Fruit fly (Drosophila melanogaster): ENCODE results near the gene Fkbp39.

The Fkbp39 gene

DNA sequence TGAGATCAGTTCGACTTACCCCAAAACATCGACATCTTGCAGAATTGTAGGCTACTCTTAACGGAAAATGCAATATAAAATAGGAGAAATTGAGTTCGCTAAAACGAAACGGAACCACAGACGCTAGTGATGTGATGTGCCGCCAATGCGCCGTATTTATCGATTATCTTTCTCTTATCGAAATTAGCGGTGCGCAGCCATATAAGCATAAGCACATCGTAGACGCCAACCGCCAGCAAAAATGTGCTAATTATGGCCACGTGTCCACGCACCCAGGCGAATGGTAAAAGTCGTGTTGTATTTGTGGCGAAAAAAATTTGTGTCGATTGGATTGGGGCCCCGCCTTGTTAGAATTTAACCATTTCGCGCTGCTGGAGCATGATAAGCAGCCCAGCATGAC is at the start of gene Fkbp39, which contains the start of gene Cyfip (continued):
- TF ChIP-seq fru (optimal IDR thresholded peaks at IDR 0.05) (no peak), z (GFP tag; IDR thresholded peaks at IDR 0.05) (no peak), CG6683 (GFP tag; optimal IDR thresholded peaks at IDR 0.05) (no peak), p53 (GFP tag; optimal IDR thresholded peaks at IDR 0.05) (peak; percentile 62), chinmo (GFP tag; IDR thresholded peaks at IDR 0.05; ENCODE audit: partially characterized antibody) (0 out of 4 replicates have a peak, but pooled peaks have one; percentile 65), CG8765 (GFP tag; IDR thresholded peaks at IDR 0.05) (no peak), CG18476 (GFP tag; optimal IDR thresholded peaks at IDR 0.05) (no peak), zen2 (GFP tag; IDR thresholded peaks at IDR 0.05; ENCODE audit: partially characterized antibody) (peak; percentile 31; the same call in 1 of the 3 replicates), Usf (GFP tag; optimal IDR thresholded peaks at IDR 0.05) (no peak), salm (tag; optimal IDR thresholded peaks at IDR 0.05) (no peak), CG12769 (tag; optimal IDR thresholded peaks at IDR 0.05) (no peak), unpg (GFP tag; optimal IDR thresholded peaks at IDR 0.05) (no peak), Dad (GFP tag; optimal IDR thresholded peaks at IDR 0.05) (peak; percentile 59), Mes4 (GFP tag; optimal IDR thresholded peaks at IDR 0.05) (peak; percentile 52), exex (tag; optimal IDR thresholded peaks at IDR 0.05) (no peak), lilli (GFP tag; optimal IDR thresholded peaks at IDR 0.05) (peak; percentile 74), CG6654 (GFP tag; optimal IDR thresholded peaks at IDR 0.05) (no peak), Mad (GFP tag; optimal IDR thresholded peaks at IDR 0.05) (no peak), Gug (GFP tag; IDR thresholded peaks at IDR 0.05) (peak; percentile 38; the same call in 1 of the 4 replicates), CG16813 (GFP tag; IDR thresholded peaks at IDR 0.05; ENCODE audit: partially characterized antibody) (peak; percentile 74), ro (GFP tag; IDR thresholded peaks at IDR 0.05) (no peak), Doc2 (GFP tag; IDR thresholded peaks at IDR 0.05) (no peak), CG7372 (GFP tag; IDR thresholded peaks at IDR 0.05) (no peak), crp (GFP tag; optimal IDR thresholded peaks at IDR 0.05) (peak in 1 of 2 experiments; percentile 52), NK7.1 (GFP tag; optimal IDR thresholded peaks at IDR 0.05) (no peak), Nf-YA (GFP tag; IDR thresholded peaks at IDR 0.05) (no peak), CG10959 (GFP tag; IDR thresholded peaks at IDR 0.05) (no peak), Dek (tag; optimal IDR thresholded peaks at IDR 0.05) (peak; percentile 30), hbn (GFP tag; IDR thresholded peaks at IDR 0.05; ENCODE audit: partially characterized antibody) (peak; percentile 65), E2f1 (GFP tag; IDR thresholded peaks at IDR 0.05) (no peak; the same call in 1 of the 2 replicates), CG18262 (tag; optimal IDR thresholded peaks at IDR 0.05) (no peak), CG7839 (tag; optimal IDR thresholded peaks at IDR 0.05) (no peak), stwl (tag; optimal IDR thresholded peaks at IDR 0.05) (peak; percentile 65), CG32532 (GFP tag; IDR thresholded peaks at IDR 0.05) (peak; percentile 64), CG18764 (GFP tag; optimal IDR thresholded peaks at IDR 0.05) (no peak), Neu2 (GFP tag; optimal IDR thresholded peaks at IDR 0.05; ENCODE audit: borderline replicate concordance) (no peak), lbe (GFP tag; optimal IDR thresholded peaks at IDR 0.05) (no peak), da (GFP tag; optimal IDR thresholded peaks at IDR 0.05) (peak; percentile 51), Sry-β (GFP tag; optimal IDR thresholded peaks at IDR 0.05) (no peak), sisA (GFP tag; IDR thresholded peaks at IDR 0.05) (no peak; the same call in 1 of the 2 replicates), CG7271 (tag; optimal IDR thresholded peaks at IDR 0.05) (no peak), HHEX (GFP tag; optimal IDR thresholded peaks at IDR 0.05) (no peak), ash1 (GFP tag; optimal IDR thresholded peaks at IDR 0.05) (no peak), CG3065 (GFP tag; optimal IDR thresholded peaks at IDR 0.05) (no peak), Aef1 (GFP tag; IDR thresholded peaks at IDR 0.05) (peak; percentile 83), emc (GFP tag; optimal IDR thresholded peaks at IDR 0.05) (no peak), GATAe (GFP tag; conservative IDR thresholded peaks at IDR 0.05) (no peak), ken (GFP tag; IDR thresholded peaks at IDR 0.05) (peak; percentile 66; the same call in 2 of the 3 replicates), onecut (GFP tag; IDR thresholded peaks at IDR 0.05) (peak; percentile 46), Sox100B (GFP tag; optimal IDR thresholded peaks at IDR 0.05) (no peak), CG17186 (GFP tag; optimal IDR thresholded peaks at IDR 0.05) (peak; percentile 98)

Measured in whole organism, embryonic.